Fruit fly (Drosophila melanogaster): ENCODE data around the gene CG2202.
A peak's percentile ranks its signal among the peaks of the same experiment; 100 is the strongest.

DNA sequence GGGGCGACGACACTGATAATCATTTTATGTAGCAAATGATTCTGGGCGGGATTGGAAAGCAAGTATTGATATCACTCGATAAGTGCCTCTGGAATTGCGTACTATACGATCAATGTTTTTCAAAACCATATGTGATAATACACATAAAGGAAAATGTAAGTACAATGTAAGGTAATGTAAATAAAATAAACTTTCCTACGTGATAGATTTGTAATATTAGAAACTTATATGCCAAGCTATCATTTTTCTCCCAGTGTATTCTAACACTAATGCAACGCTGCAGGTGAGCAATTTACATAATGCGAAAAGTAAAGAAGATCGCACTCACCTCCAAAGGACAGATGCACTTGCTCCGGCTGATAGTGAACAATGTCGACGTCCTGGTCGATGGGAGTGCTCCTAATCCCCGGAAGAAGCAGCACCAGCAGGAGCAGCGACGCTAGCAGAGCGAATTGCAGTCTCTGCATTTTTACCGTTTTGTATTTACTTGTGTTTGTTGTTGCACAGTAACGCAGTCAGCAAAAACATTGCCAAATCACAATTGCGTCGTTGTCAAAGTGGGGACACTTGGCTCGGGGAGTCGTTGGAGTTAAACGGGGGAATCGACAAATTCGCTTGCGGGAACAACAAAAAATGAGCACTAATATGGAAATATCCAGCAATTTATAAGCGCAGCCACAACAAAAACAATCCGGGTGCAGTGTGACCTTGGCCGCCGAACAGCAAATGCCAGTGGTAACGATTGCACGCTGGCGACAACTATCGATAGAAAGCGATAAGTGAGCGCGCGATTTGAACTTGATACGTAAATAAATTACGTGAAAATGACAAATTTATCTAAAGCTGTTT is 28.8 kb downstream of the CG2202 start, which contains the start of gene CG1637:
- TF ChIP-seq CG7101 (tag; optimal IDR thresholded peaks at IDR 0.05) (peak; percentile 39), kay (GFP tag; ENCODE audit: borderline replicate concordance) (no peak), CG14711 (tag; optimal IDR thresholded peaks at IDR 0.05) (peak; percentile 34), CG7045 (GFP tag; optimal IDR thresholded peaks at IDR 0.05) (peak; percentile 14), Hr96 (GFP tag; optimal IDR thresholded peaks at IDR 0.05) (peak; percentile 6), pad (GFP tag; optimal IDR thresholded peaks at IDR 0.05) (no peak), Clk (GFP tag; optimal IDR thresholded peaks at IDR 0.05) (no peak), bab1 (GFP tag; optimal IDR thresholded peaks at IDR 0.05) (peak; percentile 82), CG1620 (GFP tag; optimal IDR thresholded peaks at IDR 0.05) (no peak), CG33017 (tag; optimal IDR thresholded peaks at IDR 0.05) (peak; percentile 38), CG12768 (GFP tag; optimal IDR thresholded peaks at IDR 0.05) (no peak), CG11617 (GFP tag; optimal IDR thresholded peaks at IDR 0.05) (peak; percentile 36)
